Fruit fly (Drosophila melanogaster) whole organism, embryonic: ENCODE measurements around the gene ens.

Experiments
- ATbp ChIP-seq: fragments of 200-800 bp; sonication (Bioruptor generic); optimal IDR thresholded peaks from 2 replicates; lab custom pipeline; 2017; ENCODE audit warnings: missing biosample characterization, mild to moderate bottlenecking, missing genetic modification characterization, missing genetic modification reagents
- Ada2b ChIP-seq: fragments of 200-800 bp; sonication (Bioruptor generic); IDR thresholded peaks from 2 replicates; pipeline ENCODE4 v1.3.6; 2022; ENCODE audit warnings: missing biosample characterization, missing genetic modification characterization
- Atf3 ChIP-seq: fragments of 200-800 bp; sonication (Bioruptor generic); optimal IDR thresholded peaks from 3 replicates; lab custom pipeline; 2016; ENCODE audit warnings: missing biosample characterization, missing genetic modification characterization
- Atf6 ChIP-seq: fragments of 200-800 bp; sonication (Bioruptor generic); IDR thresholded peaks from 2 replicates; pipeline ENCODE4 v1.3.6; 2022; ENCODE audit warnings: missing biosample characterization, missing genetic modification characterization
- B-H1 ChIP-seq: fragments of 200-800 bp; sonication (Bioruptor generic); IDR thresholded peaks from 3 replicates; pipeline ENCODE4 v1.3.6; 2022; ENCODE audit warnings: missing biosample characterization, missing genetic modification characterization
- Blimp-1 ChIP-seq: fragments of 200-800 bp; sonication (Bioruptor generic); optimal IDR thresholded peaks from 3 replicates; lab custom pipeline; 2018; ENCODE audit warnings: missing biosample characterization, missing genetic modification characterization, mild to moderate bottlenecking, moderate library complexity, missing genetic modification reagents
- CG10462 ChIP-seq: fragments of 200-800 bp; sonication (Bioruptor generic); optimal IDR thresholded peaks from 2 replicates; lab custom pipeline; 2016; ENCODE audit warnings: missing biosample characterization, missing genetic modification characterization
- CG10543 ChIP-seq: fragments of 200-800 bp; sonication (Bioruptor generic); optimal IDR thresholded peaks from 3 replicates; lab custom pipeline; 2017; ENCODE audit warnings: missing biosample characterization, mild to moderate bottlenecking, missing genetic modification characterization, moderate library complexity
- CG13123 ChIP-seq: fragments of 200-800 bp; sonication (Bioruptor generic); optimal IDR thresholded peaks from 2 replicates; lab custom pipeline; 2016; ENCODE audit warnings: missing biosample characterization, missing genetic modification characterization
- CG13775 ChIP-seq: fragments of 200-800 bp; sonication (Bioruptor generic); optimal IDR thresholded peaks from 3 replicates; lab custom pipeline; 2017; ENCODE audit warnings: missing biosample characterization, mild to moderate bottlenecking, missing genetic modification characterization
- CG15696 ChIP-seq: fragments of 200-800 bp; sonication (Bioruptor generic); optimal IDR thresholded peaks from 2 replicates; lab custom pipeline; 2019; ENCODE audit warnings: missing biosample characterization, mild to moderate bottlenecking, missing genetic modification characterization, moderate library complexity
- CG1647 ChIP-seq: fragments of 200-800 bp; sonication (Bioruptor generic); optimal IDR thresholded peaks from 3 replicates; lab custom pipeline; 2016; ENCODE audit warnings: missing biosample characterization, missing genetic modification characterization
- CG18262 ChIP-seq: fragments of 200-800 bp; optimal IDR thresholded peaks from 3 replicates; lab custom pipeline; 2019; ENCODE audit warnings: missing biosample characterization, mild to moderate bottlenecking, missing genetic modification characterization, moderate library complexity
- CG18764 ChIP-seq: fragments of 200-800 bp; sonication (Bioruptor generic); optimal IDR thresholded peaks from 3 replicates; lab custom pipeline; 2016; ENCODE audit warnings: missing biosample characterization, missing genetic modification characterization
- CG2678 ChIP-seq: fragments of 200-800 bp; sonication (Bioruptor generic); optimal IDR thresholded peaks from 3 replicates; lab custom pipeline; 2019; ENCODE audit warnings: missing biosample characterization, mild to moderate bottlenecking, missing genetic modification characterization, moderate library complexity
- CG31388 ChIP-seq: fragments of 200-800 bp; sonication (Bioruptor generic); optimal IDR thresholded peaks from 2 replicates; lab custom pipeline; 2016; ENCODE audit warnings: missing biosample characterization, missing genetic modification characterization
- CG34376 ChIP-seq: fragments of 200-800 bp; sonication (Bioruptor generic); optimal IDR thresholded peaks from 2 replicates; lab custom pipeline; 2018; ENCODE audit warnings: missing biosample characterization, mild to moderate bottlenecking, missing genetic modification characterization
- CG4730 ChIP-seq: fragments of 200-800 bp; sonication (Bioruptor generic); IDR thresholded peaks from 2 replicates; pipeline ENCODE4 v1.3.6; 2022; ENCODE audit warnings: missing biosample characterization, missing genetic modification characterization
- CG4854 ChIP-seq: fragments of 200-800 bp; sonication (Bioruptor generic); optimal IDR thresholded peaks from 2 replicates; lab custom pipeline; 2016; ENCODE audit warnings: missing biosample characterization, missing genetic modification characterization, inconsistent platforms
- CG7372 ChIP-seq: fragments of 200-800 bp; sonication (Bioruptor generic); IDR thresholded peaks from 2 replicates; pipeline ENCODE4 v1.3.6; 2022; ENCODE audit warnings: missing biosample characterization, missing genetic modification characterization
- CG8281 ChIP-seq: fragments of 200-800 bp; sonication (Bioruptor generic); optimal IDR thresholded peaks from 2 replicates; lab custom pipeline; 2018; ENCODE audit warnings: missing biosample characterization, mild to moderate bottlenecking, missing genetic modification characterization, moderate library complexity
- CG8765 ChIP-seq: fragments of 200-800 bp; sonication (Bioruptor generic); IDR thresholded peaks from 2 replicates; pipeline ENCODE4 v1.3.6; 2022; ENCODE audit warnings: missing biosample characterization, missing genetic modification characterization
- CkIIα-i1 ChIP-seq: fragments of 200-800 bp; sonication (Bioruptor generic); IDR thresholded peaks from 2 replicates; pipeline ENCODE4 v1.3.6; 2022; ENCODE audit warnings: missing biosample characterization, missing genetic modification characterization
- Deaf1 ChIP-seq: fragments of 200-800 bp; optimal IDR thresholded peaks from 3 replicates; lab custom pipeline; 2019; ENCODE audit warnings: missing biosample characterization, mild to moderate bottlenecking, missing genetic modification characterization, moderate library complexity
- Drgx ChIP-seq: fragments of 200-800 bp; sonication (Bioruptor generic); IDR thresholded peaks from 2 replicates; pipeline ENCODE4 v1.3.6; 2022; ENCODE audit warnings: missing biosample characterization, missing genetic modification characterization
- H15 ChIP-seq: fragments of 200-800 bp; sonication (Bioruptor generic); IDR thresholded peaks from 3 replicates; pipeline ENCODE4 v1.3.6; 2022; ENCODE audit warnings: missing biosample characterization, missing genetic modification characterization
- Hand ChIP-seq: fragments of 200-800 bp; sonication (Bioruptor generic); optimal IDR thresholded peaks from 2 replicates; lab custom pipeline; 2017; ENCODE audit warnings: mild to moderate bottlenecking, missing biosample characterization, missing genetic modification reagents, missing genetic modification characterization
- Hey ChIP-seq: fragments of 200-800 bp; sonication (Bioruptor generic); optimal IDR thresholded peaks from 3 replicates; lab custom pipeline; 2018; ENCODE audit warnings: missing biosample characterization, mild to moderate bottlenecking, missing genetic modification characterization
- Hr39 ChIP-seq: fragments of >200 bp; optimal IDR thresholded peaks from 2 replicates; lab custom pipeline; 2017
- Hr78 ChIP-seq, 2 experiments: fragments of 200-800 bp in 1 of 2; fragments of >200 bp in 1 of 2; sonication (Bioruptor generic) in 1 of 2; optimal IDR thresholded peaks; 2 replicates each; lab custom pipeline; 2017 to 2019; ENCODE audit warnings: missing biosample characterization in 2 of 2, missing genetic modification characterization in 2 of 2, mild to moderate bottlenecking in 1 of 2, moderate library complexity in 1 of 2
- Rx ChIP-seq: fragments of 200-800 bp; sonication (Bioruptor generic); IDR thresholded peaks from 2 replicates; pipeline ENCODE4 v1.3.6; 2022; ENCODE audit warnings: missing biosample characterization, missing genetic modification characterization
- Scr ChIP-seq: fragments of 200-800 bp; sonication (Bioruptor generic); IDR thresholded peaks from 2 replicates; pipeline ENCODE4 v1.3.6; 2022; ENCODE audit warnings: missing biosample characterization, missing genetic modification characterization; ENCODE audit not compliant: partially characterized antibody
- Sox102F ChIP-seq: fragments of 200-800 bp; sonication (Bioruptor generic); optimal IDR thresholded peaks from 2 replicates; lab custom pipeline; 2018; ENCODE audit warnings: missing biosample characterization, mild to moderate bottlenecking, missing genetic modification characterization, moderate library complexity
- TFAM ChIP-seq: fragments of 200-800 bp; sonication (Bioruptor generic); optimal IDR thresholded peaks from 2 replicates; lab custom pipeline; 2017; ENCODE audit warnings: missing biosample characterization, missing genetic modification characterization, inconsistent platforms
- Xrp1 ChIP-seq: fragments of 200-800 bp; sonication (Bioruptor generic); IDR thresholded peaks from 2 replicates; pipeline ENCODE4 v1.3.6; 2022; ENCODE audit warnings: missing biosample characterization, missing genetic modification characterization
- ac ChIP-seq: fragments of 200-800 bp; sonication (Bioruptor generic); optimal IDR thresholded peaks from 3 replicates; lab custom pipeline; 2017; ENCODE audit warnings: missing biosample characterization, mild to moderate bottlenecking, missing genetic modification characterization
- dan ChIP-seq: fragments of 200-800 bp; sonication (Bioruptor generic); IDR thresholded peaks from 2 replicates; pipeline ENCODE4 v1.3.6; 2022; ENCODE audit warnings: missing biosample characterization, missing genetic modification characterization
- disco-r ChIP-seq: fragments of 200-800 bp; sonication (Bioruptor generic); optimal IDR thresholded peaks from 2 replicates; lab custom pipeline; 2016; ENCODE audit warnings: missing biosample characterization, missing genetic modification characterization
- dmrt99B ChIP-seq: fragments of 200-800 bp; sonication (Bioruptor generic); optimal IDR thresholded peaks from 2 replicates; lab custom pipeline; 2018; ENCODE audit warnings: missing biosample characterization, mild to moderate bottlenecking, missing genetic modification characterization, moderate library complexity
- ewg ChIP-seq: fragments of 200-800 bp; sonication (Bioruptor generic); optimal IDR thresholded peaks from 3 replicates; lab custom pipeline; 2017; ENCODE audit warnings: mild to moderate bottlenecking, missing biosample characterization, missing genetic modification reagents, missing genetic modification characterization
- fd64A ChIP-seq: fragments of 200-800 bp; sonication (Bioruptor generic); optimal IDR thresholded peaks from 3 replicates; lab custom pipeline; 2018; ENCODE audit warnings: missing biosample characterization, mild to moderate bottlenecking, missing genetic modification characterization
- gem ChIP-seq: fragments of 200-800 bp; sonication (Bioruptor generic); optimal IDR thresholded peaks from 2 replicates; lab custom pipeline; 2019; ENCODE audit warnings: missing biosample characterization, mild to moderate bottlenecking, missing genetic modification characterization, moderate library complexity
- gsb-n ChIP-seq: fragments of 200-800 bp; sonication (Bioruptor generic); optimal IDR thresholded peaks from 3 replicates; lab custom pipeline; 2018; ENCODE audit warnings: missing biosample characterization, mild to moderate bottlenecking, missing genetic modification characterization
- lola ChIP-seq, 3 experiments: fragments of >200 bp in 2 of 3; fragments of 200-800 bp in 1 of 3; sonication (Bioruptor generic) in 1 of 3; optimal IDR thresholded peaks; 2 replicates each; lab custom pipeline; 2017 to 2019; ENCODE audit warnings: missing biosample characterization in 3 of 3, missing genetic modification characterization in 3 of 3, mild to moderate bottlenecking in 1 of 3, moderate library complexity in 1 of 3
- nau ChIP-seq: fragments of 200-800 bp; sonication (Bioruptor generic); optimal IDR thresholded peaks from 3 replicates; lab custom pipeline; 2017; ENCODE audit warnings: missing biosample characterization, mild to moderate bottlenecking, missing genetic modification characterization, missing genetic modification reagents
- nerfin-1 ChIP-seq: fragments of 200-800 bp; sonication (Bioruptor generic); optimal IDR thresholded peaks from 3 replicates; lab custom pipeline; 2019; ENCODE audit warnings: missing biosample characterization, mild to moderate bottlenecking, missing genetic modification characterization, moderate library complexity
- onecut ChIP-seq: fragments of 200-800 bp; sonication (Bioruptor generic); IDR thresholded peaks from 2 replicates; pipeline ENCODE4 v1.3.6; 2022; ENCODE audit warnings: missing biosample characterization, missing genetic modification characterization
- ranshi ChIP-seq: fragments of 200-800 bp; sonication (Bioruptor generic); IDR thresholded peaks from 2 replicates; pipeline ENCODE4 v1.3.6; 2022; ENCODE audit warnings: missing biosample characterization, missing genetic modification characterization
- row ChIP-seq: fragments of 200-800 bp; sonication (Bioruptor generic); IDR thresholded peaks from 3 replicates; pipeline ENCODE4 v1.3.6; 2022; ENCODE audit warnings: missing biosample characterization, missing genetic modification characterization
- tgo ChIP-seq: fragments of 200-800 bp; sonication (Bioruptor generic); IDR thresholded peaks from 3 replicates; pipeline ENCODE4 v1.3.6; 2022; ENCODE audit warnings: missing biosample characterization, missing genetic modification characterization
- ttk ChIP-seq: fragments of 200-800 bp; sonication (Bioruptor generic); IDR thresholded peaks from 2 replicates; pipeline ENCODE4 v2.1.2; 2022; ENCODE audit warnings: missing biosample characterization, missing genetic modification characterization
- yki ChIP-seq: fragments of >200 bp; optimal IDR thresholded peaks from 3 replicates; lab custom pipeline; 2018

The ens gene

DNA sequence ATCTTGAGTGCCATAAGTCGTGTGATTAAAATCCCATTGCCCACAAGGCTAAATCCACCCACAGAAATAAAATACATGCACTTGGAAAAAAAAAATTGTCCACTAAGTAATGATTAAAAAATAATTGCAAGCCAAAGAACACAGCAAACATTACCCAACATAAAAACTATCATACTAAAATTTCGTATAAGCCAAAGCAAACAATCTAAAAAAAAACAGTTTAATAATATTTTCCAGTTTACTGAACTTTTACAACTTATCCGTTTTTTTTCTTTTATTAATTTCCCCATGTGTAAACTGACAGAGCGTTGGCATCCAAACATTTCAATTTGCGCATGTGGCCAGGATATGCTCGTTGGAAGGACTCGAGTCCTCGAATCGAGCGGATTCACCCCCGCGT is 54.1 kb downstream of the ens start (continued):
- TF ChIP-seq B-H1 (GFP tag; lab: Robert Waterston, UW) (no peak), Sox102F (GFP tag; lab: Kevin White, UChicago) (no peak), lola (GFP tag; optimal IDR thresholded peaks at IDR 0.05; lab: Kevin White, UChicago) (peak in 1 of 3 experiments; percentile 1), dan (GFP tag; lab: Robert Waterston, UW) (no peak), fd64A (GFP tag; lab: Kevin White, UChicago) (no peak), ttk (GFP tag; lab: Robert Waterston, UW) (no peak), ac (GFP tag; lab: Kevin White, UChicago) (no peak), CG31388 (GFP tag; lab: Kevin White, UChicago) (no peak), ATbp (GFP tag; lab: Kevin White, UChicago) (no peak), Hand (GFP tag; lab: Kevin White, UChicago) (no peak), Atf6 (GFP tag; lab: Robert Waterston, UW) (no peak), tgo (no peak), CG1647 (GFP tag; lab: Kevin White, UChicago) (no peak), CG4730 (GFP tag; lab: Robert Waterston, UW) (no peak), yki (lab: Kevin White, UChicago) (no peak), nerfin-1 (tag; lab: Kevin White, UChicago) (peak; percentile 70), CG15696 (tag; lab: Kevin White, UChicago) (no peak), Blimp-1 (GFP tag; lab: Kevin White, UChicago) (peak; percentile 44), Deaf1 (tag; lab: Kevin White, UChicago) (no peak), Drgx (no peak), CG18262 (peak; percentile 28), CG34376 (GFP tag; lab: Kevin White, UChicago) (no peak), CkIIα-i1 (GFP tag; lab: Robert Waterston, UW) (no peak), Ada2b (GFP tag; lab: Robert Waterston, UW) (no peak), Scr (GFP tag; lab: Robert Waterston, UW) (no peak), TFAM (GFP tag; lab: Kevin White, UChicago) (no peak), dmrt99B (tag; lab: Kevin White, UChicago) (peak; percentile 38), CG10462 (GFP tag; lab: Kevin White, UChicago) (no peak), CG8281 (tag; lab: Kevin White, UChicago) (no peak), Hr39 (lab: Kevin White, UChicago) (no peak), CG10543 (GFP tag; lab: Kevin White, UChicago) (no peak), gem (tag; lab: Kevin White, UChicago) (peak; percentile 46), row (GFP tag; lab: Robert Waterston, UW) (0 out of 3 replicates have a peak, but pooled peaks have one; percentile 36), ewg (GFP tag; lab: Kevin White, UChicago) (no peak), CG7372 (GFP tag; lab: Robert Waterston, UW) (no peak), Atf3 (GFP tag; lab: Kevin White, UChicago) (no peak), CG13775 (GFP tag; lab: Kevin White, UChicago) (no peak), CG13123 (GFP tag; lab: Kevin White, UChicago) (no peak), H15 (no peak), CG2678 (peak; percentile 36), Hey (tag; lab: Kevin White, UChicago) (no peak), ranshi (GFP tag; lab: Robert Waterston, UW) (no peak), Rx (GFP tag; lab: Robert Waterston, UW) (no peak), nau (GFP tag; lab: Kevin White, UChicago) (no peak), disco-r (no peak), CG4854 (no peak), Xrp1 (GFP tag; lab: Robert Waterston, UW) (peak; percentile 29; the same call in 1 of the 2 replicates), onecut (no peak), CG8765 (GFP tag; lab: Robert Waterston, UW) (no peak), Hr78 (GFP tag; optimal IDR thresholded peaks at IDR 0.05; lab: Kevin White, UChicago) (no peak), CG18764 (GFP tag; lab: Kevin White, UChicago) (no peak), gsb-n (tag; lab: Kevin White, UChicago) (no peak)
